Worm (Caenorhabditis elegans) whole organism, midembryonic: ENCODE measurements around the gene F38E11.9.

Source experiments
- T22C8.4 ChIP-seq: fragments of 200-800 bp; sonication (Bioruptor generic); IDR thresholded peaks from 2 replicates; pipeline ENCODE4 v1.3.6; 2022; ENCODE audit warnings: missing genetic modification characterization, missing compliant biosample characterization
- cog-1 ChIP-seq: sonication (generic microtip); optimal IDR thresholded peaks from 2 replicates; lab custom pipeline; 2016; ENCODE audit warnings: missing genetic modification characterization, missing compliant biosample characterization
- flt-1 ChIP-seq: fragments of 200-800 bp; sonication (Bioruptor generic); IDR thresholded peaks from 2 replicates; pipeline ENCODE4 v1.3.6; 2022; ENCODE audit warnings: missing genetic modification characterization, missing compliant biosample characterization
- klf-2 ChIP-seq: fragments of 200-800 bp; sonication (Bioruptor generic); conservative IDR thresholded peaks from 2 replicates; pipeline ENCODE4 v1.3.6; 2022; ENCODE audit warnings: missing genetic modification reagents, missing genetic modification characterization, missing compliant biosample characterization
- ref-1 ChIP-seq: fragments of 200-800 bp; sonication (Bioruptor generic); conservative IDR thresholded peaks from 2 replicates; pipeline ENCODE4 v1.3.6; 2022; ENCODE audit warnings: missing genetic modification reagents, missing genetic modification characterization, missing compliant biosample characterization
- tab-1 ChIP-seq: fragments of 200-800 bp; sonication (Bioruptor generic); IDR thresholded peaks from 2 replicates; pipeline ENCODE4 v1.3.6; 2022; ENCODE audit warnings: missing genetic modification characterization, missing compliant biosample characterization
- ztf-23 ChIP-seq: fragments of 200-800 bp; sonication (Bioruptor generic); IDR thresholded peaks from 2 replicates; pipeline ENCODE4 v1.3.6; 2022; ENCODE audit warnings: missing genetic modification reagents, missing genetic modification characterization, missing compliant biosample characterization

- TF ChIP-seq klf-2 (no peak), cog-1 (tag; lab: Kevin White, UChicago) (no peak), T22C8.4 (no peak), flt-1 (GFP tag; lab: Robert Waterston, UW) (no peak), ztf-23 (GFP tag; lab: Robert Waterston, UW) (no peak), tab-1 (no peak), ref-1 (GFP tag; lab: Robert Waterston, UW) (no peak)
Observed at ce11 chrIV:9480936-9481335, 37.1 kb upstream of the F38E11.9 start, which contains the start of gene cng-3.
